Worm (Caenorhabditis elegans): ENCODE measurements around the gene F44E7.3.

The F44E7.3 gene

ce11 chrV:5799373-5799772, 27.6 kb downstream of the F44E7.3 start, which contains the start of gene cyn-17:
TSS of gene cyn-17 (plus strand) at chrV:5799673.
- TF ChIP-seq nhr-19 (GFP tag; conservative IDR thresholded peaks at IDR 0.05) (no peak), efl-1 (optimal IDR thresholded peaks at IDR 0.05) (no peak), efl-1 (GFP tag; optimal IDR thresholded peaks at IDR 0.05 in 1 of 2) (peak in 1 of 2 experiments; percentile 89), hpl-2 (GFP tag; optimal IDR thresholded peaks at IDR 0.05) (no peak), lin-35 (GFP tag; optimal IDR thresholded peaks at IDR 0.05) (no peak)

DNA sequence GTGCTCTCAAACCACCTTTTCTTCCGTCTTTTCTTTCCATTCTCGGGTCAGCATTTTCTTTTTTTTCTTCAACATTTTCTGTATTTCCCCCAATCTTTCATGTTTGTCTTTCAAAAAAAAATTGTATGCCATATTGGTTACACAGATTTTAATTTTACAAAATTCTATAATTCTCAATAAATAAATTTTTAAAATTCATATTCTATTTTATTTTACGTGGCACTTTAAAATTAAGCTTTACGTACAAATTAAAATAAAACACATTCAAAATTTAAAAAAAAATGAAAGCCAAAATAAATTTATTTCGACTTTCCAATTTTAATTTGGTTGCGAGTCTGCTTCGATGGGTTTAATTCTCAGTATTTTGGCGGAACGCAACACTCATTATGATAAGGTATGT, 33.7 kb downstream of the F44E7.3 start, which contains the start of gene ZC250.5:
ZC250.5 (plus strand) TSS at position 301 of the 400 bp plus-strand sequence.
- TF ChIP-seq elt-3 (tag; optimal IDR thresholded peaks at IDR 0.05) (no peak), efl-1 (optimal IDR thresholded peaks at IDR 0.05) (no peak), efl-1 (GFP tag; optimal IDR thresholded peaks at IDR 0.05 in 1 of 2) (no peak), ztf-11 (tag; optimal IDR thresholded peaks at IDR 0.05) (no peak), Y116A8C.19 (tag; optimal IDR thresholded peaks at IDR 0.05; ENCODE audit: borderline replicate concordance) (no peak), ceh-82 (tag; optimal IDR thresholded peaks at IDR 0.05) (no peak), sup-37 (GFP tag; optimal IDR thresholded peaks at IDR 0.05) (no peak), nhr-237 (tag; optimal IDR thresholded peaks at IDR 0.05) (no peak), ama-1 (optimal IDR thresholded peaks at IDR 0.05) (no peak), tbx-2 (tag; optimal IDR thresholded peaks at IDR 0.05) (no peak), snpc-4 (tag; optimal IDR thresholded peaks at IDR 0.05) (no peak)

DNA sequence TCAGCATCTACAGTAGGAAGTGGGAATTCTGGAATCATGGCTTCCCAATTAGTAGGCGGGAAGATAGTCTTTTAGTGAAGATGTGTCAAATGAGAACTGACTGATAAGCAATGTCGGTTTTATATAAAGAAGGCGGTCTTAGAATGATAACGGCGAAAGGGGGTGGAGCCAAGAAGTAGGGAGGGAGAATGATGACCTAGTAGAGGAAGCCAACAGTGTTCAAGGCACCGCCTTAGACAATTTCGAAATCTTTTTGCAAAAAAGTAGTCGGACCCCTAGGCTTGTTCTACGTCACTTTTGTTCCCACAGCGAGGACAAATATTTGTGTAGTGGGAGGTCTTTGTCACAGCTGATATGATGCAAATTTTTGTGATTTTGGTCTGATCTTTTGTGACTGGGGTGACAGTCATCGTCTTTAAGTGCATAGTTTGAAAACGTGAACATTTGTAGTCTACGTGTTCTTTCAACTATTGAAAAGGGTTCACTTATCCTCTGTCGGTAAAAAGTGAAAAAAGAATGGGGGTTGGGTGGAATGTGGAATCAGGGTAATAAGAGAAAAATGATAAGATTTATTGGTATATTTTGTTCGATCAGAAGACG, 41.4 kb downstream of the F44E7.3 start, which contains the start of gene ZC250.4:
ZC250.4 (minus strand) TSS at position 78 of the 600 bp plus-strand sequence.
- no peak for TF ChIP-seq mab-9 (GFP tag; IDR thresholded peaks at IDR 0.05)
- TF ChIP-seq blmp-1 (tag; optimal IDR thresholded peaks at IDR 0.05): peak; percentile 6
- TF ChIP-seq fkh-10 (GFP tag; optimal IDR thresholded peaks at IDR 0.05): no peak
- TF ChIP-seq irx-1 (tag; optimal IDR thresholded peaks at IDR 0.05): no peak
- no peak for TF ChIP-seq pag-3 (tag; optimal IDR thresholded peaks at IDR 0.05; ENCODE audit: borderline replicate concordance, insufficient read depth)
- TF ChIP-seq egl-27 (tag; optimal IDR thresholded peaks at IDR 0.05): no peak
- TF ChIP-seq elt-2 (tag; optimal IDR thresholded peaks at IDR 0.05): peak; percentile 7
- peak; percentile 8 for TF ChIP-seq pqm-1 (tag; optimal IDR thresholded peaks at IDR 0.05)
- no peak for TF ChIP-seq ceh-63 (GFP tag; optimal IDR thresholded peaks at IDR 0.05)
- TF ChIP-seq nhr-85 (tag): peak; percentile 48
- TF ChIP-seq zip-4 (GFP tag; optimal IDR thresholded peaks at IDR 0.05): no peak

ce11 chrV:5816470-5817061, 44.8 kb downstream of the F44E7.3 start:
- no peak for TF ChIP-seq zag-1 (tag; optimal IDR thresholded peaks at IDR 0.05)
- TF ChIP-seq vab-15 (tag; optimal IDR thresholded peaks at IDR 0.05): no peak
- TF ChIP-seq lin-35 (GFP tag; optimal IDR thresholded peaks at IDR 0.05): peak in 1 of 2 experiments; percentile 3
- peak; percentile 64 for TF ChIP-seq elt-2 (tag; optimal IDR thresholded peaks at IDR 0.05)
- TF ChIP-seq snu-23 (GFP tag; optimal IDR thresholded peaks at IDR 0.05): no peak
- no peak for TF ChIP-seq rnt-1 (tag; optimal IDR thresholded peaks at IDR 0.05)

DNA sequence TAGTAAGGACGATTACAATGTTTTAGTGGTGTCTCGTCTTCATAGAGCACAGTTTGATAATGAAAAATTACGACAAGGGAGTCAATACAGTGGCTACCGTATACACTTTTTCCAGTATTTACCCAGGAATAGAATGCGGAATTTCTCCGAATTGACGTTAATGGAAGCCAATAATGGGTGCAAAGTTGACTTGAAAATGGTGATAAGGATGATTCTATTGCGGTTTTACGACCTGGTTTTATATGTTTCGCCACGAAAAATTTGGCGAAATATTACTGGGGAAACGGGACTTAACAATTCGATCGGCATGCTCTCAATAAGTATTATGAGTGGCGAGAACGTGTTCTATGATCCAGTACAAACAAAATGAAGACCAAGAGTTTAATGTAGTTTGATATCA, 48.2 kb downstream of the F44E7.3 start:
- TF ChIP-seq elt-2 (tag; optimal IDR thresholded peaks at IDR 0.05) (peak; percentile 56), pqm-1 (tag; optimal IDR thresholded peaks at IDR 0.05) (peak; percentile 22), ceh-82 (tag; optimal IDR thresholded peaks at IDR 0.05) (no peak), unc-86 (tag; optimal IDR thresholded peaks at IDR 0.05) (no peak)

ce11 chrV:5820401-5820800, 48.7 kb downstream of the F44E7.3 start:
- TF ChIP-seq nhr-85 (tag): no peak
- TF ChIP-seq alr-1 (tag; optimal IDR thresholded peaks at IDR 0.05; ENCODE audit: borderline replicate concordance): no peak
- TF ChIP-seq nhr-19 (GFP tag; conservative IDR thresholded peaks at IDR 0.05): no peak
- TF ChIP-seq blmp-1 (tag; optimal IDR thresholded peaks at IDR 0.05): no peak
- no peak for TF ChIP-seq ets-5 (GFP tag; IDR thresholded peaks at IDR 0.05)
- no peak for TF ChIP-seq lir-3 (tag; optimal IDR thresholded peaks at IDR 0.05; ENCODE audit: poor library complexity)
- TF ChIP-seq efl-1 (optimal IDR thresholded peaks at IDR 0.05): no peak
- TF ChIP-seq efl-1 (GFP tag; optimal IDR thresholded peaks at IDR 0.05 in 1 of 2): no peak
- no peak for TF ChIP-seq ceh-88 (GFP tag; IDR thresholded peaks at IDR 0.05)
- TF ChIP-seq nhr-90 (tag; optimal IDR thresholded peaks at IDR 0.05; ENCODE audit: poor library complexity): no peak
- no peak for TF ChIP-seq egl-13 (tag; optimal IDR thresholded peaks at IDR 0.05)
- no peak for TF ChIP-seq nhr-11 (tag; optimal IDR thresholded peaks at IDR 0.05)
- no peak for TF ChIP-seq nhr-28 (tag; optimal IDR thresholded peaks at IDR 0.05)
- TF ChIP-seq ama-1 (optimal IDR thresholded peaks at IDR 0.05): no peak

Measured in whole organism, L1 larva.